ENCODE assay signal across 3 worm cellular contexts in genomic region chrII:15229785-15230393, ce11.
TF ChIP-seq lines count a peak whose summit lies in the region.

Gene spsb-2 (plus strand): TSS chrII:15230343.

TF ChIP-seq in whole organism, L1 larva, 84 proteins besides CTCF, POLR2A, EP300 and RAD21:
- 0 out of 2 replicates have a peak, but pooled peaks have one; percentile 7 for TF ChIP-seq ceh-88 (GFP tag; IDR thresholded peaks at IDR 0.05; lab: Robert Waterston, UW)
- TF ChIP-seq nhr-12 (tag; optimal IDR thresholded peaks at IDR 0.05; lab: Kevin White, UChicago) = no peak
- peak; percentile 57 for TF ChIP-seq nhr-85 (tag; lab: Kevin White, UChicago)
- TF ChIP-seq efl-1 (optimal IDR thresholded peaks at IDR 0.05; lab: Kevin White, UChicago) = no peak
- TF ChIP-seq efl-1 (GFP tag; optimal IDR thresholded peaks at IDR 0.05 in 1 of 2; lab: Kevin White, UChicago) = peak in 1 of 2 experiments; percentile 17

TF ChIP-seq in whole organism, L4 larva, 104 proteins besides CTCF, POLR2A, EP300 and RAD21:
- TF ChIP-seq T26A8.4 (GFP tag; IDR thresholded peaks at IDR 0.05; lab: Robert Waterston, UW) (0 out of 2 replicates have a peak, but pooled peaks have one; percentile 33), fos-1 (tag; optimal IDR thresholded peaks at IDR 0.05; lab: Kevin White, UChicago) (no peak), ama-1 (optimal IDR thresholded peaks at IDR 0.05; lab: Kevin White, UChicago) (peak; percentile 47)
TF ChIP-seq in whole organism, L4 larva: peak in this region for 2.

TF ChIP-seq in whole organism, young adult, 124 proteins besides CTCF, POLR2A, EP300 and RAD21:
- TF ChIP-seq ztf-28 (GFP tag; IDR thresholded peaks at IDR 0.05; lab: Robert Waterston, UW) (no peak), ceh-100 (GFP tag; IDR thresholded peaks at IDR 0.05; lab: Robert Waterston, UW) (no peak), D2030.7 (GFP tag; IDR thresholded peaks at IDR 0.05; lab: Robert Waterston, UW) (peak; percentile 16; the same call in 1 of the 2 replicates), ceh-91 (GFP tag; IDR thresholded peaks at IDR 0.05; lab: Robert Waterston, UW) (peak; percentile 24; the same call in 1 of the 2 replicates), hsf-1 (GFP tag; IDR thresholded peaks at IDR 0.05; lab: Robert Waterston, UW) (no peak), zim-3 (tag; optimal IDR thresholded peaks at IDR 0.05; lab: Kevin White, UChicago) (peak; percentile 52), efl-1 (GFP tag; optimal IDR thresholded peaks at IDR 0.05; lab: Kevin White, UChicago) (peak; percentile 32), lsl-1 (GFP tag; optimal IDR thresholded peaks at IDR 0.05; lab: Kevin White, UChicago) (peak; percentile 73), ekl-4 (GFP tag; IDR thresholded peaks at IDR 0.05; lab: Robert Waterston, UW) (peak; percentile 18; the same call in 1 of the 2 replicates), F33H1.4 (GFP tag; IDR thresholded peaks at IDR 0.05; lab: Robert Waterston, UW) (peak; percentile 25; the same call in 1 of the 2 replicates), madf-6 (GFP tag; IDR thresholded peaks at IDR 0.05; lab: Robert Waterston, UW) (peak; percentile 34)
